Worm (Caenorhabditis elegans) whole organism, L4 larva: ENCODE data around the gene ZK180.7.

Experiments
- F37D6.2 ChIP-seq: sonication (generic microtip); optimal IDR thresholded peaks from 2 replicates; lab custom pipeline; 2016; ENCODE audit warnings: mild to moderate bottlenecking, missing genetic modification characterization, missing compliant biosample characterization
- cey-2 ChIP-seq: sonication (generic microtip); optimal IDR thresholded peaks from 3 replicates; lab custom pipeline; 2017; ENCODE audit warnings: missing genetic modification characterization, mild to moderate bottlenecking, missing compliant biosample characterization, antibody characterized with exemption, borderline replicate concordance; ENCODE audit not compliant: insufficient read depth
- ctbp-1 ChIP-seq: fragments of 200-800 bp; sonication (Bioruptor generic); IDR thresholded peaks from 2 replicates; pipeline ENCODE4 v1.3.6; 2022; ENCODE audit warnings: missing genetic modification reagents, missing genetic modification characterization, missing compliant biosample characterization
- dmd-8 ChIP-seq: fragments of 200-800 bp; sonication (Bioruptor generic); IDR thresholded peaks from 2 replicates; pipeline ENCODE4 v1.3.6; 2022; ENCODE audit warnings: missing genetic modification characterization, missing compliant biosample characterization
- fos-1 ChIP-seq: fragments of 150-350 bp; optimal IDR thresholded peaks from 2 replicates; lab custom pipeline; 2014; ENCODE audit warnings: missing biosample characterization, missing genetic modification characterization
- jun-1 ChIP-seq: fragments of 150-350 bp; optimal IDR thresholded peaks from 2 replicates; lab custom pipeline; 2014; ENCODE audit warnings: missing biosample characterization, missing genetic modification reagents, missing genetic modification characterization
- lin-13 ChIP-seq: fragments of 150-350 bp; optimal IDR thresholded peaks from 2 replicates; lab custom pipeline; 2014; ENCODE audit warnings: missing biosample characterization, missing genetic modification reagents, missing genetic modification characterization
- nhr-28 ChIP-seq: fragments of 150-350 bp; optimal IDR thresholded peaks from 2 replicates; lab custom pipeline; 2014; ENCODE audit warnings: missing biosample characterization, missing genetic modification characterization
- nhr-41 ChIP-seq: fragments of 200-800 bp; sonication (Bioruptor generic); IDR thresholded peaks from 2 replicates; pipeline ENCODE4 v1.3.6; 2022; ENCODE audit warnings: missing genetic modification reagents, missing genetic modification characterization, missing compliant biosample characterization
- pha-4 ChIP-seq, 2 experiments: fragments of 150-350 bp in 1 of 2; fragments of 200-800 bp in 1 of 2; sonication (Bioruptor generic) in 1 of 2; IDR thresholded peaks in 1 of 2; optimal IDR thresholded peaks in 1 of 2; 2 replicates each; pipeline versions ENCODE4 v1.3.6 to Lab custom; 2014 to 2022; ENCODE audit warnings: missing genetic modification characterization in 2 of 2, missing genetic modification reagents in 2 of 2, missing biosample characterization in 1 of 2, missing compliant biosample characterization in 1 of 2
- snpc-4 ChIP-seq: fragments of 150-350 bp; optimal IDR thresholded peaks from 2 replicates; lab custom pipeline; 2014; ENCODE audit warnings: missing biosample characterization, missing genetic modification characterization
- spr-1 ChIP-seq: sonication (generic microtip); optimal IDR thresholded peaks from 2 replicates; lab custom pipeline; 2016; ENCODE audit warnings: mild to moderate bottlenecking, missing genetic modification characterization, missing compliant biosample characterization
- ztf-11 ChIP-seq: fragments of 150-350 bp; optimal IDR thresholded peaks from 2 replicates; lab custom pipeline; 2014; ENCODE audit warnings: missing biosample characterization, missing genetic modification characterization

DNA sequence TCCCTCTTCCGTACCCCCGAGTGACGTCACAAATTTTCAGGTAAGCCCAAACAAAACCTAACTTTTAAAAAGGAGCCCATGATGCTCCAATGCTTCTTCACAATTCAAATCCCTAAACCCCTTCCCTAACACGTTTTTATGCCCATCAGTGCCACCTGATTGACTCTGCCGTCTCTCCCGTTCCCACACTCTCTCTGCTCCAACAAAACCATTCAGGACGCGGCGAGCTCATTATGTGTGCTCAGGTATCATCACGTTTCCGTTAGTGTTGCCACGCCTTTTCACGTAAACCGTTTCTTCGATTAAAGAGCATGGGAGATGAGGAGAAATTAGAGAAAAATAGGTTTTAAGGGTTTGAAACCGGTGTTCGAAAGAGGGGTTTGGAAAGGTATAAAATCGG is 27.2 kb upstream of the ZK180.7 start, which contains the start of gene M01H9.2:
- TF ChIP-seq snpc-4 (tag; lab: Kevin White, UChicago) (no peak), ztf-11 (tag; lab: Kevin White, UChicago) (no peak), nhr-28 (no peak), cey-2 (tag; lab: Kevin White, UChicago) (no peak), dmd-8 (GFP tag; lab: Robert Waterston, UW) (no peak), jun-1 (tag; lab: Kevin White, UChicago) (no peak), spr-1 (no peak), nhr-41 (no peak), F37D6.2 (tag; lab: Kevin White, UChicago) (no peak), pha-4 (GFP tag; IDR thresholded peaks at IDR 0.05; lab: Robert Waterston, UW) (no peak), pha-4 (tag; optimal IDR thresholded peaks at IDR 0.05; lab: Kevin White, UChicago) (no peak), lin-13 (no peak), ctbp-1 (GFP tag; lab: Robert Waterston, UW) (no peak), fos-1 (tag; lab: Kevin White, UChicago) (no peak)
